Fruit fly (Drosophila melanogaster): Measurements from ENCODE around the gene SF1.

The SF1 gene

DNA sequence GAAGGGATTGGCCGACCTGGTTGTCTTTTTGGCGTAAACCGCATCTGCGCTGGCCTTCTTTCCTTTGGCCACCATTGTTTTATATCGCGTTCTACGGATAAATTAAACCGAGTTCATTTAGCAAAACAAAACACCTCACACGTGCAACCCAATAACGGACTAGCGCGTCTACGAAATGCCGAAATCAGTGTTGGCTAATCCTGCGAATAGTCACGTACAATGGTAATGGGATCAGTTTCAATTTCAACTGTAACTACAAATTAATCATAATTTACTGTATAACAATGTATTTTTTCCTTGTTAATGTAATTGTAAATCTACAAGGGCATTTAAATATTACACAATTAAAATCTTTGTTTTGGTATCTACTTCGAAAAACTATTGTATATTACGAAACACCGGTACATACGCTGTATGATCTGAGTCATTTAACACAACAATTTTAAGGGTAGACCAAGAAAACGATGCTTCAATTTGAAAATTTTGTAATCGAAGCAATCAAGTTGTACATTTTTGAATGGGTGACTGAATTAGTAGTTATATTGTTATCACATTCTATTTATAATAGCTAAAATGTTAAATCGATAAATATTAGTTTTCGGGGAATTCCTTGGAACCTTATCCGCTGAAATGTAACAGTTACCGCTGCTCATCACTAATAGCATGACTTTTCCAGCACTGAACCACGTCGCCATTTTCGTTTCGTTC, at the start of gene SF1 (continued):
- 0 out of 2 replicates have a peak, but pooled peaks have one; percentile 8 for TF ChIP-seq CG3847 (GFP tag; IDR thresholded peaks at IDR 0.05)
- no peak for TF ChIP-seq Hr78 (GFP tag; optimal IDR thresholded peaks at IDR 0.05)
- TF ChIP-seq CG1832 (GFP tag; optimal IDR thresholded peaks at IDR 0.05) = no peak
- TF ChIP-seq exex (tag; optimal IDR thresholded peaks at IDR 0.05) = no peak
- TF ChIP-seq B-H2 (GFP tag; optimal IDR thresholded peaks at IDR 0.05) = no peak
- no peak for TF ChIP-seq gcm2 (GFP tag; optimal IDR thresholded peaks at IDR 0.05)
- no peak for TF ChIP-seq CG13123 (GFP tag; optimal IDR thresholded peaks at IDR 0.05)
- TF ChIP-seq CG17328 (GFP tag; IDR thresholded peaks at IDR 0.05) = no peak
- TF ChIP-seq Stat92E (GFP tag; optimal IDR thresholded peaks at IDR 0.05) = no peak
- TF ChIP-seq MTF-1 (GFP tag; optimal IDR thresholded peaks at IDR 0.05; ENCODE audit: borderline replicate concordance) = no peak
- no peak for TF ChIP-seq D (optimal IDR thresholded peaks at IDR 0.05)
- no peak for TF ChIP-seq D (GFP tag; optimal IDR thresholded peaks at IDR 0.05)
- TF ChIP-seq peb (GFP tag; IDR thresholded peaks at IDR 0.05) = no peak
- TF ChIP-seq Max (GFP tag; optimal IDR thresholded peaks at IDR 0.05) = peak; percentile 71
- no peak for TF ChIP-seq CTCF (GFP tag; optimal IDR thresholded peaks at IDR 0.05)
- TF ChIP-seq ab (GFP tag; optimal IDR thresholded peaks at IDR 0.05) = no peak
- TF ChIP-seq CG10565 (GFP tag; optimal IDR thresholded peaks at IDR 0.05) = no peak
- TF ChIP-seq crc (GFP tag; optimal IDR thresholded peaks at IDR 0.05) = no peak
- TF ChIP-seq CG4617 (GFP tag; optimal IDR thresholded peaks at IDR 0.05; ENCODE audit: borderline replicate concordance) = no peak
- no peak for TF ChIP-seq CG6765 (GFP tag; optimal IDR thresholded peaks at IDR 0.05)
- peak; percentile 65 for TF ChIP-seq gfzf (GFP tag; optimal IDR thresholded peaks at IDR 0.05)
- TF ChIP-seq CG4820 (GFP tag; optimal IDR thresholded peaks at IDR 0.05) = no peak
- no peak for TF ChIP-seq chinmo (GFP tag; IDR thresholded peaks at IDR 0.05; ENCODE audit: partially characterized antibody)
- TF ChIP-seq Sox102F (GFP tag; optimal IDR thresholded peaks at IDR 0.05) = no peak
- TF ChIP-seq chn (GFP tag; optimal IDR thresholded peaks at IDR 0.05) = peak; percentile 20
- no peak for TF ChIP-seq CG5953 (GFP tag; IDR thresholded peaks at IDR 0.05)
- TF ChIP-seq Dp (GFP tag; optimal IDR thresholded peaks at IDR 0.05) = no peak
- TF ChIP-seq fd102C (GFP tag; optimal IDR thresholded peaks at IDR 0.05) = no peak
- no peak for TF ChIP-seq dimm (GFP tag; IDR thresholded peaks at IDR 0.05)
- TF ChIP-seq Deaf1 (tag; optimal IDR thresholded peaks at IDR 0.05) = no peak
- TF ChIP-seq CG30020 (tag; optimal IDR thresholded peaks at IDR 0.05) = no peak
- no peak for TF ChIP-seq CG12236 (GFP tag; optimal IDR thresholded peaks at IDR 0.05)
- TF ChIP-seq CkIIα-i1 (GFP tag; IDR thresholded peaks at IDR 0.05) = no peak
- TF ChIP-seq E2f2 (GFP tag; IDR thresholded peaks at IDR 0.05) = no peak
- no peak for TF ChIP-seq CG13287 (GFP tag; IDR thresholded peaks at IDR 0.05; ENCODE audit: partially characterized antibody)
- no peak for TF ChIP-seq CG12744 (GFP tag; optimal IDR thresholded peaks at IDR 0.05)
- TF ChIP-seq CG2875 (GFP tag; optimal IDR thresholded peaks at IDR 0.05) = no peak
- TF ChIP-seq CG17186 (GFP tag; optimal IDR thresholded peaks at IDR 0.05) = no peak
- no peak for TF ChIP-seq CG7928 (GFP tag; optimal IDR thresholded peaks at IDR 0.05)
- no peak for TF ChIP-seq CG10147 (GFP tag; optimal IDR thresholded peaks at IDR 0.05)
- TF ChIP-seq luna (GFP tag; optimal IDR thresholded peaks at IDR 0.05) = no peak
- no peak for TF ChIP-seq pfk (GFP tag; optimal IDR thresholded peaks at IDR 0.05)
- no peak for TF ChIP-seq CG10979 (tag; optimal IDR thresholded peaks at IDR 0.05)
- no peak for TF ChIP-seq en (GFP tag; optimal IDR thresholded peaks at IDR 0.05)
- TF ChIP-seq CG1024 (GFP tag; IDR thresholded peaks at IDR 0.05) = no peak
- TF ChIP-seq nerfin-1 (tag; optimal IDR thresholded peaks at IDR 0.05) = peak; percentile 18
- no peak for TF ChIP-seq CG12299 (tag; optimal IDR thresholded peaks at IDR 0.05)
- no peak for TF ChIP-seq Camta (GFP tag; optimal IDR thresholded peaks at IDR 0.05)
- TF ChIP-seq CG15073 (GFP tag; optimal IDR thresholded peaks at IDR 0.05) = no peak
- peak; percentile 16; the same call in 1 of the 2 replicates for TF ChIP-seq lmd (GFP tag; IDR thresholded peaks at IDR 0.05)
